Worm (Caenorhabditis elegans) whole organism, young adult: ENCODE measurements around the gene pigs-1.
A peak's percentile ranks its signal among the peaks of the same experiment; 100 is the strongest.

ENCODE experiments used
- B0019.2 ChIP-seq: fragments of 200-800 bp; sonication (Bioruptor generic); conservative IDR thresholded peaks from 2 replicates; pipeline ENCODE4 v1.3.6; 2022; ENCODE audit warnings: missing genetic modification reagents, missing genetic modification characterization, missing compliant biosample characterization
- B0336.3 ChIP-seq: fragments of 200-800 bp; sonication (Bioruptor generic); IDR thresholded peaks from 2 replicates; pipeline ENCODE4 v1.3.6; 2022; ENCODE audit warnings: missing genetic modification characterization, missing compliant biosample characterization
- C06A6.2 ChIP-seq: fragments of 200-800 bp; sonication (Bioruptor generic); conservative IDR thresholded peaks from 2 replicates; pipeline ENCODE4 v1.3.6; 2022; ENCODE audit warnings: missing genetic modification characterization, missing compliant biosample characterization
- C17E4.6 ChIP-seq: fragments of 200-800 bp; sonication (Bioruptor generic); IDR thresholded peaks from 2 replicates; pipeline ENCODE4 v1.3.6; 2022; ENCODE audit warnings: missing genetic modification reagents, missing genetic modification characterization, missing compliant biosample characterization
- F49E8.2 ChIP-seq: sonication (generic microtip); optimal IDR thresholded peaks from 3 replicates; lab custom pipeline; 2017; ENCODE audit warnings: missing genetic modification characterization, mild to moderate bottlenecking, missing compliant biosample characterization, antibody characterized with exemption, moderate library complexity; ENCODE audit not compliant: insufficient read depth
- K11D2.4 ChIP-seq: fragments of 200-800 bp; sonication (Bioruptor generic); IDR thresholded peaks from 2 replicates; pipeline ENCODE4 v1.3.6; 2022; ENCODE audit warnings: missing genetic modification reagents, missing genetic modification characterization, missing compliant biosample characterization
- T07F8.4 ChIP-seq: sonication (generic microtip); optimal IDR thresholded peaks from 2 replicates; lab custom pipeline; 2016; ENCODE audit warnings: mild to moderate bottlenecking, missing genetic modification characterization, moderate library complexity, missing compliant biosample characterization
- Y95B8A.8 ChIP-seq: fragments of 200-800 bp; sonication (Bioruptor generic); IDR thresholded peaks from 2 replicates; pipeline ENCODE4 v1.3.6; 2022; ENCODE audit warnings: missing genetic modification reagents, missing genetic modification characterization, missing compliant biosample characterization
- attf-5 ChIP-seq: fragments of 200-800 bp; sonication (Bioruptor generic); optimal IDR thresholded peaks from 2 replicates; lab custom pipeline; 2018; ENCODE audit warnings: mild to moderate bottlenecking, missing genetic modification characterization, missing compliant biosample characterization
- bed-2 ChIP-seq: fragments of 200-800 bp; sonication (Bioruptor generic); IDR thresholded peaks from 2 replicates; pipeline ENCODE4 v1.3.6; 2022; ENCODE audit warnings: missing genetic modification reagents, missing genetic modification characterization, missing compliant biosample characterization
- cebp-1 ChIP-seq, 2 experiments: fragments of 200-800 bp in 1 of 2; sonication (Bioruptor generic) in 1 of 2; sonication (generic microtip) in 1 of 2; IDR thresholded peaks in 1 of 2; optimal IDR thresholded peaks in 1 of 2; 2 replicates each; pipeline versions ENCODE4 v1.3.6 to Lab custom; 2017 to 2022; ENCODE audit warnings: missing compliant biosample characterization in 2 of 2, missing genetic modification characterization in 2 of 2, mild to moderate bottlenecking in 1 of 2, missing genetic modification reagents in 1 of 2, moderate library complexity in 1 of 2
- ceh-100 ChIP-seq: fragments of 200-800 bp; sonication (Bioruptor generic); IDR thresholded peaks from 2 replicates; pipeline ENCODE4 v1.3.6; 2022; ENCODE audit warnings: missing genetic modification reagents, missing genetic modification characterization, missing compliant biosample characterization
- ceh-79 ChIP-seq: sonication (generic microtip); optimal IDR thresholded peaks from 2 replicates; lab custom pipeline; 2017; ENCODE audit warnings: mild to moderate bottlenecking, missing genetic modification characterization, missing compliant biosample characterization
- dpff-1 ChIP-seq: sonication (generic microtip); optimal IDR thresholded peaks from 2 replicates; lab custom pipeline; 2017; ENCODE audit warnings: mild to moderate bottlenecking, missing genetic modification characterization, missing compliant biosample characterization
- egl-18 ChIP-seq: fragments of 200-800 bp; sonication (Bioruptor generic); IDR thresholded peaks from 2 replicates; pipeline ENCODE4 v1.3.6; 2022; ENCODE audit warnings: missing genetic modification reagents, missing genetic modification characterization, missing compliant biosample characterization
- egl-44 ChIP-seq: fragments of 200-800 bp; sonication (Bioruptor generic); IDR thresholded peaks from 2 replicates; pipeline ENCODE4 v1.3.6; 2022; ENCODE audit warnings: missing genetic modification reagents, missing genetic modification characterization, missing compliant biosample characterization
- egrh-3 ChIP-seq: fragments of 200-800 bp; sonication (Bioruptor generic); IDR thresholded peaks from 2 replicates; pipeline ENCODE4 v1.3.6; 2022; ENCODE audit warnings: missing genetic modification reagents, missing genetic modification characterization, missing compliant biosample characterization
- ets-4 ChIP-seq: fragments of 200-800 bp; sonication (Bioruptor generic); optimal IDR thresholded peaks from 2 replicates; lab custom pipeline; 2018; ENCODE audit warnings: mild to moderate bottlenecking, missing genetic modification characterization, missing compliant biosample characterization
- him-1 ChIP-seq: sonication (generic microtip); optimal IDR thresholded peaks from 2 replicates; lab custom pipeline; 2016; ENCODE audit warnings: missing genotype, missing genetic modification reagents, missing genetic modification characterization, missing compliant biosample characterization
- lag-1 ChIP-seq: fragments of 200-800 bp; sonication (Bioruptor generic); IDR thresholded peaks from 2 replicates; pipeline ENCODE4 v1.3.6; 2022; ENCODE audit warnings: missing genetic modification reagents, missing genetic modification characterization, missing compliant biosample characterization
- lin-35 ChIP-seq, 3 experiments: fragments of 150-350 bp in 2 of 3; sonication (generic microtip) in 1 of 3; optimal IDR thresholded peaks; 2 replicates each; lab custom pipeline; 2014 to 2018; ENCODE audit warnings: missing biosample characterization in 3 of 3, missing genetic modification characterization in 3 of 3, missing genetic modification reagents in 3 of 3
- lin-40 ChIP-seq: sonication (generic microtip); optimal IDR thresholded peaks from 2 replicates; lab custom pipeline; 2016; ENCODE audit warnings: missing genetic modification characterization, mild to moderate bottlenecking, missing compliant biosample characterization, missing genotype, missing genetic modification reagents
- lsy-27 ChIP-seq: sonication (generic microtip); optimal IDR thresholded peaks from 2 replicates; lab custom pipeline; 2017; ENCODE audit warnings: missing genetic modification characterization, mild to moderate bottlenecking, missing compliant biosample characterization, antibody characterized with exemption, missing genotype, borderline replicate concordance; ENCODE audit not compliant: insufficient read depth
- mel-28 ChIP-seq: sonication (generic microtip); optimal IDR thresholded peaks from 2 replicates; lab custom pipeline; 2016; ENCODE audit warnings: borderline replicate concordance, mild to moderate bottlenecking, missing genetic modification characterization, missing compliant biosample characterization
- nhr-179 ChIP-seq: sonication (generic microtip); optimal IDR thresholded peaks from 2 replicates; lab custom pipeline; 2016; ENCODE audit warnings: mild to moderate bottlenecking, missing genetic modification characterization, missing compliant biosample characterization
- pha-4 ChIP-seq: fragments of 150-350 bp; sonication (generic microtip); optimal IDR thresholded peaks from 2 replicates; lab custom pipeline; 2014; ENCODE audit warnings: missing biosample characterization, missing genetic modification reagents, missing genetic modification characterization
- repo-1 ChIP-seq: sonication (generic microtip); optimal IDR thresholded peaks from 2 replicates; lab custom pipeline; 2017; ENCODE audit warnings: mild to moderate bottlenecking, missing genetic modification characterization, missing compliant biosample characterization
- snpc-4 ChIP-seq, 5 experiments: fragments of 150-350 bp in 1 of 5; sonication (generic microtip) in 4 of 5; optimal IDR thresholded peaks; 2 replicates each; lab custom pipeline; 2014 to 2018; ENCODE audit warnings: missing genetic modification characterization in 5 of 5, missing biosample characterization in 3 of 5, antibody characterized with exemption in 2 of 5, mild to moderate bottlenecking in 2 of 5, missing compliant biosample characterization in 2 of 5, missing genotype in 2 of 5, moderate library complexity in 2 of 5, missing genetic modification reagents in 1 of 5
- sptf-2 ChIP-seq: fragments of 200-800 bp; sonication (Bioruptor generic); optimal IDR thresholded peaks from 2 replicates; lab custom pipeline; 2018; ENCODE audit warnings: mild to moderate bottlenecking, missing genetic modification characterization, missing compliant biosample characterization
- zfh-2 ChIP-seq: fragments of 200-800 bp; sonication (Bioruptor generic); conservative IDR thresholded peaks from 2 replicates; pipeline ENCODE4 v1.3.6; 2022; ENCODE audit warnings: missing genetic modification reagents, missing genetic modification characterization, missing compliant biosample characterization
- zim-3 ChIP-seq: sonication (generic microtip); optimal IDR thresholded peaks from 2 replicates; lab custom pipeline; 2017; ENCODE audit warnings: mild to moderate bottlenecking, missing genetic modification characterization, moderate library complexity, missing compliant biosample characterization

pigs-1 gene

DNA sequence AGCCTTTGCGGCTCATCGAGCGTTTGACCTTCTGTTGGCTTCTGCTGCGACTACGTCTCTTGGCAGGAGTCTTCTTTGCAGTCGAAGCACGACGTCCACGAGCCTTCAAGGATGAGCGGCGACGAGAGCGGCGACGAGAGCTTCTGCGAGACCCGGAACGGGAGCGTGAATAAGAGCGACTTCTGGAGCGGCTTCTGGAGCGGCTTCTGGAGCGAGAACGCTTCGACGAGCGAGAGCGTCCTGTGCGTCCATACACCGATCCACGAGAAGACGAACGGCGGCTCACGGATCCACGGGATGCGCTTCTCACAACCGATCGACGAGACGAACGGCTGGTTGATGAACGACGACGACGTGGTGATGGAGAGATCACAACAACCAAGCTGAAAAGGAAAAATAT lies 38.0 kb downstream of the pigs-1 start:
- TF ChIP-seq F49E8.2 (no peak), K11D2.4 (GFP tag; lab: Robert Waterston, UW) (no peak), egrh-3 (GFP tag; lab: Robert Waterston, UW) (peak; percentile 82; the same call in 1 of the 2 replicates), mel-28 (tag; lab: Kevin White, UChicago) (no peak), him-1 (no peak), cebp-1 (GFP tag; IDR thresholded peaks at IDR 0.05; lab: Robert Waterston, UW) (no peak), cebp-1 (tag; optimal IDR thresholded peaks at IDR 0.05; lab: Kevin White, UChicago) (no peak), ceh-79 (tag; lab: Kevin White, UChicago) (no peak), ets-4 (GFP tag; lab: Kevin White, UChicago) (no peak), lin-35 (GFP tag; optimal IDR thresholded peaks at IDR 0.05; lab: Kevin White, UChicago) (no peak), repo-1 (no peak), lag-1 (no peak), zfh-2 (GFP tag; lab: Robert Waterston, UW) (peak; percentile 87), egl-18 (GFP tag; lab: Robert Waterston, UW) (no peak)
- TF ChIP-seq, all 124 proteins: peak for 2

DNA sequence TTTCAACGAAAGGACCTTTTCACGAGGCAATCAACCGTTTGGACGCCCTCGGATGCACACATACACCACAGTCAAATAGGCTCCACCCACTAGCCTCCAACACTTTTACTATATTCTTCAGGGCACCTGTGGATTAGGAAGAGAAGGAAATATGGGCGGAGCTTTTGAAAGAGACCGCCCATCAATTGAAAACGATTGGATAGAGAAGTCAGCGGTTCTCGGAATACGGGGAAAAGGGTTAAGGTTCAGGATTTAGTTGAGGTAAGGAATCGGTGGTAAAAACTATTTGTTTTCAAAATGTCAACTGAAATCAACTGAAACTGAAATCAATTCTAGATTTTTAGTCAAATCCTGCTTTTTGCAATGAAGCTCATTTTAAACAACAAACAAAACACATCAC lies 38.4 kb downstream of the pigs-1 start, which contains the start of gene egl-38:
egl-38 (minus strand) TSS at position 101 of the 400 bp plus-strand sequence.
- TF ChIP-seq T07F8.4 (tag; lab: Kevin White, UChicago): no peak
- no peak for TF ChIP-seq lin-40 (tag; lab: Kevin White, UChicago)
- TF ChIP-seq egl-44 (GFP tag; lab: Robert Waterston, UW): no peak
- TF ChIP-seq lsy-27 (tag; lab: Kevin White, UChicago): no peak
- no peak for TF ChIP-seq zfh-2 (GFP tag; lab: Robert Waterston, UW)
- no peak for TF ChIP-seq sptf-2 (GFP tag; lab: Kevin White, UChicago)
- TF ChIP-seq Y95B8A.8 (GFP tag; lab: Robert Waterston, UW): no peak
- no peak for TF ChIP-seq ceh-79 (tag; lab: Kevin White, UChicago)
- TF ChIP-seq dpff-1 (tag; lab: Kevin White, UChicago): no peak
- no peak for TF ChIP-seq snpc-4 (GFP tag; optimal IDR thresholded peaks at IDR 0.05; lab: Kevin White, UChicago)
- no peak for TF ChIP-seq snpc-4 (tag; optimal IDR thresholded peaks at IDR 0.05; lab: Kevin White, UChicago)
- no peak for TF ChIP-seq B0019.2 (GFP tag; lab: Robert Waterston, UW)
- no peak for TF ChIP-seq pha-4 (tag; lab: Kevin White, UChicago)
- TF ChIP-seq zim-3 (tag; lab: Kevin White, UChicago): no peak
- TF ChIP-seq C17E4.6 (GFP tag; lab: Robert Waterston, UW): no peak
- TF ChIP-seq bed-2 (GFP tag; lab: Robert Waterston, UW): no peak
- no peak for TF ChIP-seq nhr-179
- TF ChIP-seq C06A6.2 (GFP tag; lab: Robert Waterston, UW): no peak
- no peak for TF ChIP-seq ceh-100 (GFP tag; lab: Robert Waterston, UW)
- TF ChIP-seq attf-5: no peak
- no peak for TF ChIP-seq B0336.3 (GFP tag; lab: Robert Waterston, UW)
- TF ChIP-seq, all 124 proteins: peak for 0
